Worm (Caenorhabditis elegans) whole organism, early embryonic: ENCODE measurements around the gene F40A3.3.

Experiments
- B0310.2 ChIP-seq: sonication (generic microtip); optimal IDR thresholded peaks from 2 replicates; lab custom pipeline; 2016; ENCODE audit warnings: mild to moderate bottlenecking, missing genetic modification characterization, missing compliant biosample characterization
- F13C5.2 ChIP-seq: sonication (generic microtip); optimal IDR thresholded peaks from 2 replicates; lab custom pipeline; 2017; ENCODE audit warnings: mild to moderate bottlenecking, missing genetic modification characterization, inconsistent platforms, missing compliant biosample characterization
- aly-1 ChIP-seq: sonication (generic microtip); optimal IDR thresholded peaks from 2 replicates; lab custom pipeline; 2016; ENCODE audit warnings: missing genetic modification characterization, missing compliant biosample characterization
- ama-1 ChIP-seq: fragments of 150-350 bp; optimal IDR thresholded peaks from 2 replicates; lab custom pipeline; 2014
- ceh-13 ChIP-seq: fragments of 200-800 bp; sonication (Bioruptor generic); optimal IDR thresholded peaks from 2 replicates; lab custom pipeline; 2018; ENCODE audit warnings: mild to moderate bottlenecking, missing genetic modification characterization, missing compliant biosample characterization
- ceh-36 ChIP-seq: sonication (generic microtip); optimal IDR thresholded peaks from 2 replicates; lab custom pipeline; 2016; ENCODE audit warnings: missing genetic modification characterization, inconsistent platforms, missing compliant biosample characterization
- ets-7 ChIP-seq: sonication (generic microtip); optimal IDR thresholded peaks from 2 replicates; lab custom pipeline; 2016; ENCODE audit warnings: missing genotype, missing genetic modification characterization, missing compliant biosample characterization
- flt-1 ChIP-seq: fragments of 200-800 bp; sonication (Bioruptor generic); IDR thresholded peaks from 2 replicates; pipeline ENCODE4 v1.3.6; 2022; ENCODE audit warnings: missing genetic modification characterization, missing compliant biosample characterization
- hmbx-1 ChIP-seq: sonication (generic microtip); optimal IDR thresholded peaks from 2 replicates; lab custom pipeline; 2016; ENCODE audit warnings: mild to moderate bottlenecking, missing genetic modification characterization, missing compliant biosample characterization
- hmg-4 ChIP-seq: fragments of 200-800 bp; sonication (Bioruptor generic); optimal IDR thresholded peaks from 2 replicates; lab custom pipeline; 2018; ENCODE audit warnings: mild to moderate bottlenecking, missing genetic modification characterization, missing compliant biosample characterization
- hnd-1 ChIP-seq: sonication (generic microtip); optimal IDR thresholded peaks from 2 replicates; lab custom pipeline; 2016; ENCODE audit warnings: missing genetic modification characterization, missing compliant biosample characterization
- pes-1 ChIP-seq: fragments of 200-800 bp; sonication (Bioruptor generic); IDR thresholded peaks from 2 replicates; pipeline ENCODE4 v1.3.6; 2022; ENCODE audit warnings: missing genetic modification reagents, missing genetic modification characterization, missing compliant biosample characterization
- scrt-1 ChIP-seq: fragments of 200-800 bp; sonication (Bioruptor generic); IDR thresholded peaks from 2 replicates; pipeline ENCODE4 v1.3.6; 2022; ENCODE audit warnings: missing genetic modification characterization, missing compliant biosample characterization
- sea-1 ChIP-seq: fragments of 200-800 bp; sonication (Bioruptor generic); conservative IDR thresholded peaks from 2 replicates; pipeline ENCODE4 v1.3.6; 2022; ENCODE audit warnings: missing genetic modification characterization, missing compliant biosample characterization
- tbx-11 ChIP-seq: fragments of 200-800 bp; sonication (Bioruptor generic); IDR thresholded peaks from 2 replicates; pipeline ENCODE4 v1.3.6; 2022; ENCODE audit warnings: missing genetic modification characterization, missing compliant biosample characterization
- tbx-37 ChIP-seq: fragments of 200-800 bp; sonication (Bioruptor generic); conservative IDR thresholded peaks from 2 replicates; pipeline ENCODE4 v1.3.6; 2022; ENCODE audit warnings: missing genetic modification reagents, missing genetic modification characterization, missing compliant biosample characterization
- tra-4 ChIP-seq: sonication (generic microtip); optimal IDR thresholded peaks from 2 replicates; lab custom pipeline; 2017; ENCODE audit warnings: missing genetic modification characterization, missing compliant biosample characterization

Gene F40A3.3

ce11 chrV:7876881-7877475, at the start of gene F40A3.3:
F40A3.3 (plus strand) TSS chrV:7877444.
- no peak for TF ChIP-seq ama-1 (lab: Kevin White, UChicago)

DNA sequence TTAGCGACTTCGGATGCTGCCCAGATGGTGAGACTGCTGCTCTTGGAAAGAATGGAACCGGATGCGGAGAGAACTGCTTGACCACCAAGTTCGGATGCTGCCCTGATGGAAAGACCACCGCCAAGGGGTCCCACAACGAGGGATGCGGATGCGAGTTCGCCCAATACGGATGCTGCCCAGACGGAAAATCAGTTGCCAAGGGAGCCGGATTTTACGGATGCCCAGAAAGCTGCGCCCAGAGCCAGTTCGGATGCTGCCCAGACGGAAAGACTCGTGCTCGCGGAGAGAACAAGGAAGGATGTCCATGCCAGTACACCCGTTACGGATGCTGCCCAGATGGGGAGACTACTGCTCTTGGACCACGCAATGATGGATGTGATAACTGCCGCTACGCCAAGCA, 46.3 kb upstream of the F40A3.3 start:
- TF ChIP-seq pes-1 (GFP tag; lab: Robert Waterston, UW) (no peak), hmbx-1 (no peak)

ce11 chrV:7836911-7837310, 40.3 kb upstream of the F40A3.3 start, which contains the start of gene txt-5:
txt-5 (minus strand) TSS chrV:7837134.
- TF ChIP-seq ceh-13: no peak
- no peak for TF ChIP-seq hmbx-1
- no peak for TF ChIP-seq ets-7
- TF ChIP-seq tra-4 (tag; lab: Kevin White, UChicago): no peak
- TF ChIP-seq aly-1 (tag; lab: Kevin White, UChicago): no peak
- no peak for TF ChIP-seq sea-1 (GFP tag; lab: Robert Waterston, UW)
- TF ChIP-seq ceh-36 (tag; lab: Kevin White, UChicago): no peak
- TF ChIP-seq F13C5.2 (tag; lab: Kevin White, UChicago): no peak
- TF ChIP-seq tbx-37 (GFP tag; lab: Robert Waterston, UW): no peak

- TF ChIP-seq tbx-37 (GFP tag; lab: Robert Waterston, UW) (no peak), ceh-13 (no peak), flt-1 (GFP tag; lab: Robert Waterston, UW) (no peak), ets-7 (no peak), pes-1 (GFP tag; lab: Robert Waterston, UW) (no peak), B0310.2 (tag; lab: Kevin White, UChicago) (no peak), sea-1 (GFP tag; lab: Robert Waterston, UW) (no peak), hnd-1 (tag; lab: Kevin White, UChicago) (no peak), tra-4 (tag; lab: Kevin White, UChicago) (no peak), F13C5.2 (tag; lab: Kevin White, UChicago) (no peak), scrt-1 (no peak), ceh-36 (tag; lab: Kevin White, UChicago) (no peak), ama-1 (lab: Kevin White, UChicago) (no peak), tbx-11 (GFP tag; lab: Robert Waterston, UW) (no peak), aly-1 (tag; lab: Kevin White, UChicago) (no peak), hmbx-1 (no peak), hmg-4 (GFP tag; lab: Kevin White, UChicago) (no peak)
These were observed 39.4 kb upstream of the F40A3.3 start, which contains the start of gene ttr-33 for ce11 chrV:7837809-7838208. ttr-33 (minus strand) TSS chrV:7837909.

ce11 chrV:7839485-7839884, 37.8 kb upstream of the F40A3.3 start, which contains the start of gene C37C3.12:
C37C3.12 (minus strand) TSS chrV:7839585.
- no peak for TF ChIP-seq hnd-1 (tag; lab: Kevin White, UChicago)
- no peak for TF ChIP-seq hmbx-1

DNA sequence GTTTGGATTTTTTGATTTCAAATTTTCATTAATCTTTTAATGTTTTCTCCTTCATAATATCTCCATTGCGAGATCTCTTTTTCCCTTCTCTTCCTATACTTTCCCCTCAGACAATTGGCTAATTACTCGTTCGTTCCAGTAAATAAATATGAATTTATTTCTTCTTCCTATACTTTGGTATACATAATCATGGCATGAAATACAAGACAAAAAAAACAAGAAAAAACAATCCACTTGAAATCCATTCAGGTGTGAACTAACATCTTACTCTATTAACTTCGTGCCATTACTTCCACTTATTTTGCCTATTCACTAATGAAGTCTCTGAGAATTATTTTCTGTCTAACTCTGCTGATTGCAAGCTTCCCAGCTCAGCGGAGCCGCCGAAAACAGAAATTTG, 35.0 kb upstream of the F40A3.3 start, which contains the start of gene grd-8:
grd-8 (plus strand) TSS at position 301 of the 400 bp plus-strand sequence.
- TF ChIP-seq ama-1 (lab: Kevin White, UChicago): no peak

DNA sequence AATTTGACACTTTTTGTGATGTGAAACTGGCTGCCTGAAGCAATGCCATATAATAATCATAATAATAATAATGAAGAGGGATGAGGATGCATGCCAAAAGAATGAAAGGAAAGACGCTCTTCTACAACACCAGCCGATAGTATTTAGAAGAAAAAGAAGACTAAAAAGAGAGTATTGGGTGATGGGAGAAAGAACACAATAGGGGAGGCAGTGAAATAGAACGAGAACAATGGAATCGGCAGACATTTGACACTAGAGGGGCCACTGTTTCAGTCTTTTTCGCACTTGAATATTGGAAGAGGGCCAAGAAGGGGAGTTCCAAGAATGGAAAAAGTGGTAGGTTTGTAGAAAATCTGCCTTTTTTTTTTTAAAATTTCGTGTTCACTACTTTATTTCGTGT, 30.1 kb upstream of the F40A3.3 start, which contains the start of gene memo-1:
memo-1 (minus strand) TSS at position 2 of the 400 bp plus-strand sequence.
- TF ChIP-seq pes-1 (GFP tag; lab: Robert Waterston, UW) (no peak), F13C5.2 (tag; lab: Kevin White, UChicago) (no peak), scrt-1 (no peak), ceh-36 (tag; lab: Kevin White, UChicago) (no peak), aly-1 (tag; lab: Kevin White, UChicago) (no peak), ama-1 (lab: Kevin White, UChicago) (no peak), B0310.2 (tag; lab: Kevin White, UChicago) (no peak), hmbx-1 (no peak), hnd-1 (tag; lab: Kevin White, UChicago) (no peak), ets-7 (no peak), sea-1 (GFP tag; lab: Robert Waterston, UW) (no peak), hmg-4 (GFP tag; lab: Kevin White, UChicago) (no peak), tbx-37 (GFP tag; lab: Robert Waterston, UW) (no peak), tra-4 (tag; lab: Kevin White, UChicago) (no peak), flt-1 (GFP tag; lab: Robert Waterston, UW) (no peak), tbx-11 (GFP tag; lab: Robert Waterston, UW) (no peak), ceh-13 (no peak)

DNA sequence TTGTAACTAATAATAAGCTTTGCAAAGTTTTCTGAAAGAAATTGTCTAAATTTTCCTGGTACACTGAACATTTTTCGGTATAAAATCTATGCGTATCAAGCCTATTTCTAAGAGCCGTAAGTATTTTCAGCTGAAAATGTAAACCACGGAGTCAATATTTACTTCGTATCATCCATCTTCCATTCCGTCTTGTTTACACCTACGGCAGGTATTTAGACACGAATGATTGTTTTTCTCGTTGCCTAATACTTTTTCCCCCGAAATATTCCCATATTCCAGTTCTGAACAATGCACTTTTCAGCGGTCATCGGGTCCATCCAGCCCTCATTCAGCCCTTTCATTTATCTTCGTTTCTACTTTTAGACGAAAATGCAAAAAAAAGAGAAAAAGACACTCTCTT, 29.6 kb upstream of the F40A3.3 start:
- TF ChIP-seq hmbx-1 (no peak), tra-4 (tag; lab: Kevin White, UChicago) (no peak), B0310.2 (tag; lab: Kevin White, UChicago) (no peak), ama-1 (lab: Kevin White, UChicago) (no peak), ceh-36 (tag; lab: Kevin White, UChicago) (no peak), flt-1 (GFP tag; lab: Robert Waterston, UW) (no peak), aly-1 (tag; lab: Kevin White, UChicago) (no peak), scrt-1 (no peak), hmg-4 (GFP tag; lab: Kevin White, UChicago) (no peak), tbx-37 (GFP tag; lab: Robert Waterston, UW) (no peak), ets-7 (no peak), pes-1 (GFP tag; lab: Robert Waterston, UW) (no peak), hnd-1 (tag; lab: Kevin White, UChicago) (no peak), ceh-13 (no peak)
